Fruit fly (Drosophila melanogaster): ENCODE data around the gene CG42264.

The CG42264 gene

dm6 chrX:5754837-5755828 lies 21.3 kb downstream of the CG42264 start, which contains the start of the genes lin-52 and CG15771 (continued):
- TF ChIP-seq CG17568 (GFP tag; optimal IDR thresholded peaks at IDR 0.05) (peak; percentile 86), CG9215 (GFP tag; IDR thresholded peaks at IDR 0.05) (peak; percentile 96), Oaz (GFP tag; IDR thresholded peaks at IDR 0.05) (peak; percentile 94), grau (tag; optimal IDR thresholded peaks at IDR 0.05) (peak; percentile 95), CG10565 (GFP tag; optimal IDR thresholded peaks at IDR 0.05) (peak; percentile 35), fd102C (GFP tag; optimal IDR thresholded peaks at IDR 0.05) (peak; percentile 54), HLH54F (GFP tag; optimal IDR thresholded peaks at IDR 0.05) (peak; percentile 83), BtbVII (GFP tag; optimal IDR thresholded peaks at IDR 0.05) (peak; percentile 96), sim (GFP tag; IDR thresholded peaks at IDR 0.05) (peak; percentile 92), repo (GFP tag; optimal IDR thresholded peaks at IDR 0.05) (no peak), NC2β (GFP tag; optimal IDR thresholded peaks at IDR 0.05) (peak; percentile 28), CG4730 (GFP tag; IDR thresholded peaks at IDR 0.05) (peak; percentile 91), CG2875 (GFP tag; optimal IDR thresholded peaks at IDR 0.05) (peak; percentile 91), HmgD (GFP tag; optimal IDR thresholded peaks at IDR 0.05) (peak; percentile 43), tgo (GFP tag; IDR thresholded peaks at IDR 0.05) (peak; percentile 96), Hey (tag; optimal IDR thresholded peaks at IDR 0.05) (peak; percentile 81), nmo (GFP tag; optimal IDR thresholded peaks at IDR 0.05) (peak; percentile 94), NfI (GFP tag; optimal IDR thresholded peaks at IDR 0.05) (peak; percentile 94), vfl (GFP tag; optimal IDR thresholded peaks at IDR 0.05) (peak; percentile 83), ind (GFP tag; optimal IDR thresholded peaks at IDR 0.05) (peak; percentile 92), Kr (GFP tag; optimal IDR thresholded peaks at IDR 0.05) (peak; percentile 50), CG12942 (GFP tag; optimal IDR thresholded peaks at IDR 0.05) (peak; percentile 86), az2 (GFP tag; optimal IDR thresholded peaks at IDR 0.05) (peak; percentile 93), zfh1 (GFP tag; IDR thresholded peaks at IDR 0.05) (peak; percentile 94), CG3065 (GFP tag; optimal IDR thresholded peaks at IDR 0.05) (peak; percentile 76), CG17361 (GFP tag; IDR thresholded peaks at IDR 0.05) (peak; percentile 93), CG12236 (GFP tag; optimal IDR thresholded peaks at IDR 0.05) (peak; percentile 22), H2.0 (GFP tag; IDR thresholded peaks at IDR 0.05) (peak; percentile 87), Max (GFP tag; optimal IDR thresholded peaks at IDR 0.05) (peak; percentile 95), Nf-YB (GFP tag; optimal IDR thresholded peaks at IDR 0.05) (peak; percentile 83), PHDP (tag; optimal IDR thresholded peaks at IDR 0.05) (peak; percentile 95), CG7745 (tag; optimal IDR thresholded peaks at IDR 0.05) (peak; percentile 39), CG12104 (GFP tag; optimal IDR thresholded peaks at IDR 0.05) (peak; percentile 92), CTCF (GFP tag; optimal IDR thresholded peaks at IDR 0.05) (peak; percentile 69), slp2 (GFP tag; optimal IDR thresholded peaks at IDR 0.05) (peak; percentile 67), nerfin-1 (tag; optimal IDR thresholded peaks at IDR 0.05) (peak; percentile 91), Hand (GFP tag; optimal IDR thresholded peaks at IDR 0.05) (peak; percentile 96), org-1 (GFP tag; optimal IDR thresholded peaks at IDR 0.05) (peak; percentile 94), CG8924 (tag; optimal IDR thresholded peaks at IDR 0.05) (peak; percentile 96), dimm (GFP tag; IDR thresholded peaks at IDR 0.05) (peak; percentile 84; the same call in 1 of the 2 replicates), CG17385 (GFP tag; optimal IDR thresholded peaks at IDR 0.05) (peak; percentile 93), pan (optimal IDR thresholded peaks at IDR 0.05) (no peak), pan (GFP tag; optimal IDR thresholded peaks at IDR 0.05 in 1 of 2, IDR thresholded peaks at IDR 0.05 in 1 of 2) (peak in 1 of 2 experiments; percentile 94), CG14710 (tag; optimal IDR thresholded peaks at IDR 0.05) (peak; percentile 90), Atf6 (GFP tag; IDR thresholded peaks at IDR 0.05) (peak; percentile 97), CG10321 (GFP tag; IDR thresholded peaks at IDR 0.05) (peak; percentile 90), Xrp1 (GFP tag; IDR thresholded peaks at IDR 0.05) (peak; percentile 97), lov (optimal IDR thresholded peaks at IDR 0.05) (no peak), lov (GFP tag; IDR thresholded peaks at IDR 0.05) (peak; percentile 86), usp (GFP tag; optimal IDR thresholded peaks at IDR 0.05) (no peak)
